Worm (Caenorhabditis elegans): ENCODE measurements around the gene cyp-25A1.

DNA sequence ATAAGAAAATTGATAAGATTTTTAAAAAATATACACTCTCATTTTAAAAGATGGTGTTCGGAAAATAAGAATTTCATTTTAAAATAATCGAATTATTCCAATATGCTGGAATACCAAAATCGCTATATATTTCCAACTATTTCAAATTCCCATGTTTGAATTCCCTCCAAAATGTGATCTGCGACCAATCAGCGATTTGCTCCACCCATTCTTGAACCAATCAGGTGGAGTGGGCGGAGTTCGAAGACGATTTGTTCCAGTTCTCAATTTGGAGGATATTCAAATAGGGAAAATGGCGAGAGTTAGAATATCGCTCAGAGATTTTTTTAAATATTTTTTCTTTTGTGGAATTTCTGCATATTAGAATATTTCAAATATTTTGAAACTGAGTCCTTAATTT lies 41.5 kb upstream of the cyp-25A1 start:
- no peak for TF ChIP-seq nfya-2 (GFP tag; IDR thresholded peaks at IDR 0.05)
- TF ChIP-seq F52B5.7 (tag; optimal IDR thresholded peaks at IDR 0.05), result no peak
- TF ChIP-seq nhr-90 (tag; optimal IDR thresholded peaks at IDR 0.05), result no peak
- no peak for TF ChIP-seq C06A6.2 (GFP tag; conservative IDR thresholded peaks at IDR 0.05)
- TF ChIP-seq lin-35 (GFP tag; optimal IDR thresholded peaks at IDR 0.05), result peak in 1 of 3 experiments; percentile 25
- TF ChIP-seq aptf-3 (GFP tag; IDR thresholded peaks at IDR 0.05), result no peak
- TF ChIP-seq snpc-3.4 (tag; optimal IDR thresholded peaks at IDR 0.05), result no peak
- TF ChIP-seq hmg-20 (GFP tag; IDR thresholded peaks at IDR 0.05), result no peak
